Worm (Caenorhabditis elegans): ENCODE measurements around the gene col-142.
A peak's percentile ranks its signal among the peaks of the same experiment; 100 is the strongest.

col-142 gene

ce11 chrV:6874735-6875134 is 43.8 kb downstream of the col-142 start:
- no peak for TF ChIP-seq daf-16 (GFP tag; optimal IDR thresholded peaks at IDR 0.05)
- no peak for TF ChIP-seq daf-16 (tag; optimal IDR thresholded peaks at IDR 0.05)
- no peak for TF ChIP-seq ceh-28 (tag; optimal IDR thresholded peaks at IDR 0.05)
- TF ChIP-seq tra-1 (GFP tag; IDR thresholded peaks at IDR 0.05), result no peak
- no peak for TF ChIP-seq F10B5.3 (tag; optimal IDR thresholded peaks at IDR 0.05)
- TF ChIP-seq unc-62 (GFP tag; optimal IDR thresholded peaks at IDR 0.05 in 1 of 2), result peak in 1 of 2 experiments; percentile 9
- no peak for TF ChIP-seq unc-62 (tag; optimal IDR thresholded peaks at IDR 0.05)
- no peak for TF ChIP-seq egl-43 (GFP tag; IDR thresholded peaks at IDR 0.05)
- no peak for TF ChIP-seq ama-1 (optimal IDR thresholded peaks at IDR 0.05)
- TF ChIP-seq unc-39 (tag; optimal IDR thresholded peaks at IDR 0.05), result no peak
- no peak for TF ChIP-seq aly-2 (tag; optimal IDR thresholded peaks at IDR 0.05)
- no peak for TF ChIP-seq ztf-7 (tag; optimal IDR thresholded peaks at IDR 0.05)
- no peak for TF ChIP-seq dmd-8 (GFP tag; IDR thresholded peaks at IDR 0.05)
- peak; percentile 26 for TF ChIP-seq aha-1 (tag)
- 0 out of 2 replicates have a peak, but pooled peaks have one; percentile 18 for TF ChIP-seq hmg-1.1 (GFP tag; IDR thresholded peaks at IDR 0.05)
- no peak for TF ChIP-seq nhr-11 (tag; optimal IDR thresholded peaks at IDR 0.05)
- no peak for TF ChIP-seq lim-7 (GFP tag; IDR thresholded peaks at IDR 0.05)

- no peak for TF ChIP-seq F44E2.7 (GFP tag; IDR thresholded peaks at IDR 0.05)
- TF ChIP-seq nhr-237 (tag; optimal IDR thresholded peaks at IDR 0.05), result no peak
- no peak for TF ChIP-seq pqm-1 (tag; optimal IDR thresholded peaks at IDR 0.05)
- TF ChIP-seq nhr-48 (tag; optimal IDR thresholded peaks at IDR 0.05), result no peak
- no peak for TF ChIP-seq gei-8 (GFP tag; optimal IDR thresholded peaks at IDR 0.05)
- no peak for TF ChIP-seq sdz-12 (GFP tag; optimal IDR thresholded peaks at IDR 0.05)
- no peak for TF ChIP-seq arid-1 (GFP tag; conservative IDR thresholded peaks at IDR 0.05)
- no peak for TF ChIP-seq mxl-2 (GFP tag; conservative IDR thresholded peaks at IDR 0.05)
- TF ChIP-seq mdt-29 (GFP tag; IDR thresholded peaks at IDR 0.05), result no peak
- no peak for TF ChIP-seq nhr-6 (tag; optimal IDR thresholded peaks at IDR 0.05)
- no peak for TF ChIP-seq nhr-11 (tag; optimal IDR thresholded peaks at IDR 0.05)
- TF ChIP-seq nhr-28 (tag; optimal IDR thresholded peaks at IDR 0.05), result no peak
- no peak for TF ChIP-seq ZK546.5 (tag; optimal IDR thresholded peaks at IDR 0.05)
- no peak for TF ChIP-seq egl-43 (GFP tag; IDR thresholded peaks at IDR 0.05)
- TF ChIP-seq nhr-76 (tag; optimal IDR thresholded peaks at IDR 0.05), result no peak
- TF ChIP-seq pha-4 (GFP tag; IDR thresholded peaks at IDR 0.05), result no peak
- no peak for TF ChIP-seq pha-4 (tag; optimal IDR thresholded peaks at IDR 0.05)
- no peak for TF ChIP-seq madf-5 (GFP tag; IDR thresholded peaks at IDR 0.05)
- TF ChIP-seq tag-97 (GFP tag; IDR thresholded peaks at IDR 0.05), result no peak
- no peak for TF ChIP-seq rbr-2 (tag; optimal IDR thresholded peaks at IDR 0.05)
- TF ChIP-seq F49E8.2 (tag; optimal IDR thresholded peaks at IDR 0.05; ENCODE audit: borderline replicate concordance), result no peak
Measured at ce11 chrV:6875795-6876194, 44.8 kb downstream of the col-142 start.

ce11 chrV:6876763-6877515 is 46.0 kb downstream of the col-142 start:
- no peak for TF ChIP-seq T26A8.4 (GFP tag; IDR thresholded peaks at IDR 0.05)
- no peak for TF ChIP-seq duxl-1 (tag; optimal IDR thresholded peaks at IDR 0.05; ENCODE audit: poor library complexity)
- no peak for TF ChIP-seq set-16 (GFP tag; IDR thresholded peaks at IDR 0.05)
- TF ChIP-seq nhr-41 (GFP tag; IDR thresholded peaks at IDR 0.05), result no peak
- TF ChIP-seq zip-2 (tag; optimal IDR thresholded peaks at IDR 0.05), result no peak
- no peak for TF ChIP-seq fkh-10 (GFP tag; optimal IDR thresholded peaks at IDR 0.05)
- peak in 1 of 2 experiments; percentile 95 for TF ChIP-seq unc-62 (GFP tag; optimal IDR thresholded peaks at IDR 0.05 in 1 of 2)
- TF ChIP-seq unc-62 (tag; optimal IDR thresholded peaks at IDR 0.05), result no peak
- no peak for TF ChIP-seq nhr-76 (tag; optimal IDR thresholded peaks at IDR 0.05)
- TF ChIP-seq lin-29 (GFP tag; IDR thresholded peaks at IDR 0.05), result no peak
- TF ChIP-seq php-3 (GFP tag; IDR thresholded peaks at IDR 0.05), result no peak
- TF ChIP-seq lin-15B (tag; optimal IDR thresholded peaks at IDR 0.05), result no peak
- no peak for TF ChIP-seq arid-1 (GFP tag; conservative IDR thresholded peaks at IDR 0.05)
- TF ChIP-seq zfp-2 (tag; optimal IDR thresholded peaks at IDR 0.05), result no peak
- no peak for TF ChIP-seq madf-5 (GFP tag; IDR thresholded peaks at IDR 0.05)
- no peak for TF ChIP-seq zfp-3 (GFP tag; conservative IDR thresholded peaks at IDR 0.05)
- peak in 1 of 2 experiments; percentile 8 for TF ChIP-seq lsy-2 (tag; optimal IDR thresholded peaks at IDR 0.05)
- no peak for TF ChIP-seq ctbp-1 (GFP tag; IDR thresholded peaks at IDR 0.05)
- TF ChIP-seq ZK337.2 (GFP tag; IDR thresholded peaks at IDR 0.05), result no peak
- TF ChIP-seq rbr-2 (tag; optimal IDR thresholded peaks at IDR 0.05), result no peak
- no peak for TF ChIP-seq nhr-48 (tag; optimal IDR thresholded peaks at IDR 0.05)
- TF ChIP-seq aly-2 (tag; optimal IDR thresholded peaks at IDR 0.05), result no peak

Measured in whole organism, L4 larva.